Worm (Caenorhabditis elegans) whole organism, dauer: ENCODE measurements around the gene ifa-4.

Source experiments
- unc-62 ChIP-seq: sonication (generic microtip); optimal IDR thresholded peaks from 2 replicates; lab custom pipeline; 2017; ENCODE audit warnings: missing biosample characterization, missing genetic modification reagents, missing genetic modification characterization

Gene ifa-4

ce11 chrX:4911287-4911876, 4.4 kb downstream of the ifa-4 start:
- TF ChIP-seq unc-62 (GFP tag; lab: Kevin White, UChicago), result no peak

DNA sequence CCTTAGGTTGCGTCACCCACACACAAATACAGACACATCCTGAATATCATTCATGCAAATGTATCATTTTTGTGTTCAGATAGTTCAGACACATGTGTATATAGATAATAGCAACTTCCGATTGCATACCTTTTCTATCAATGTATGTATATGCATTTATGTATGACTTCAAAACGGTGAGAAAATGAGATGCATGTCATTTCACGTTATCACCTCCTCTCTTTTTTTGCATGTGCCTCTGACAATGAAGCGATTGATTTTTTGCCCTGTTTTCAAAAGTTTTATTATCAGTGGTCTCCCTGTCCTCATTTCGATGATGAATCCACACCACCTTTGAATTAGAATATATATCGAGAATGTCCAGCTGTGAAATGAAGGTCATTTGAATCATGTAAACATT, 10.0 kb downstream of the ifa-4 start, which contains the start of gene K05B2.2:
Gene K05B2.2, plus strand, starts transcription at position 278 of the 400 bp plus-strand sequence.
- no peak for TF ChIP-seq unc-62 (GFP tag; lab: Kevin White, UChicago)

DNA sequence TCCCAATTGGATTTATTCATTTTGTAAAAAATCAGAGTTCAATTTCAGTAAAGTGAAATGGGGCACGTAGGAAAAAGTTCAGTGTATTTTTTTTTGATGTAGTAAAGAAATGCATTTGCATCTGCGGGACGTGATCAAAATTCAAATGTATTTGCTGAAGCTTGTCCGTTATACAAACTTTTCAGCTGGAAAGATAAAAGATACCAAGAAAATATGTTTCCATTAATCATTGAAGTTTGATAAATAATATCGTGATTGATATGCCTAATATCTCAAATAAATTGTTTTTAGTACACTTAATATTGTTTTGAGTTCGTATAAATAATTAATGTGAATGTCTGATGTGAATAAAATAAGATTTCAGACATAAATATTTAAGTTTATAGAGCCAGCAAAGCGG, 13.4 kb downstream of the ifa-4 start:
- no peak for TF ChIP-seq unc-62 (GFP tag; lab: Kevin White, UChicago)

DNA sequence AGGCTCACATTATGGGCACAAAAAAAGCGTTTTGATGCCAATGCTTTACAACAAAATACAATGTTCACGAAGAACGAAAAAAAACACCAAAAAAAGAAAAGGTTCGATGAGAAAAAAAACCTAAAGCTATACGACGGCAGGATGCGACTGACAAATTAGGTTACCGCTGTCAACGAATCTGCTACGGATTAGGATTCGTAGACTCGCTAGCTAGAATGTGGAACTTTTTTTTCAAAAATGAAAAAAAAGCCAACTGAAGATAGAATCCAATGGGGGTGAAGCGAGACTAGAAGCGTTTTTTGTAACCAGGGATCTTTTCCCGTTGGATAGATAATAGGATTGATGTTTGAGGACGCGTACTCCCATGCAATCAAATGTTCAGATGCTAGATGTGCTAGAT, 13.8 kb downstream of the ifa-4 start:
- TF ChIP-seq unc-62 (GFP tag; lab: Kevin White, UChicago), result no peak

DNA sequence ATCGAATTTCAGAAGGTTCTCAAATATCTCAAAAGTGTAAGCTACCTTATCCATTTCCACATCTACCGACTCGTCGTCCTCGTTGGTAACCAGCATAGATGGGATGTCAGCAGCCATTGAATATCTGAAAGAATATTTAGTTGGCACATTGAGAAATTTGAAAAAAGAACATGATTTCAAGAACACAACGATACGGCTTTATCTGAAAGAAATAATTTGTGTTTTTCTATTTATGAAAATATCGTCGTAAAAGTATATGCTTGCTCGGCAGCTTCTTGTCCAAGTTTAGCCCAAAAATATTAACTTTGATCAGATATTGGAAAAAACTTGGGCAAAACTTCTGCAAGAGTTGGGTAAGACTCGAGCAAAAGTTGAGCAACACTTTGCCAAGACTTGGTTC, 15.1 kb downstream of the ifa-4 start, which contains the start of gene T07F12.4:
Gene T07F12.4, minus strand, starts transcription at position 130 of the 400 bp plus-strand sequence.
- no peak for TF ChIP-seq unc-62 (GFP tag; lab: Kevin White, UChicago)

- no peak for TF ChIP-seq unc-62 (GFP tag; lab: Kevin White, UChicago)
These were observed 16.2 kb downstream of the ifa-4 start for ce11 chrX:4899623-4900022.

- TF ChIP-seq unc-62 (GFP tag; lab: Kevin White, UChicago), result no peak
These were observed 20.6 kb downstream of the ifa-4 start for ce11 chrX:4895223-4895622.

ce11 chrX:4893623-4894105, 22.1 kb downstream of the ifa-4 start, which contains the start of gene T07F12.1:
Gene T07F12.1 (plus strand): TSS chrX:4894055.
- no peak for TF ChIP-seq unc-62 (GFP tag; lab: Kevin White, UChicago)

DNA sequence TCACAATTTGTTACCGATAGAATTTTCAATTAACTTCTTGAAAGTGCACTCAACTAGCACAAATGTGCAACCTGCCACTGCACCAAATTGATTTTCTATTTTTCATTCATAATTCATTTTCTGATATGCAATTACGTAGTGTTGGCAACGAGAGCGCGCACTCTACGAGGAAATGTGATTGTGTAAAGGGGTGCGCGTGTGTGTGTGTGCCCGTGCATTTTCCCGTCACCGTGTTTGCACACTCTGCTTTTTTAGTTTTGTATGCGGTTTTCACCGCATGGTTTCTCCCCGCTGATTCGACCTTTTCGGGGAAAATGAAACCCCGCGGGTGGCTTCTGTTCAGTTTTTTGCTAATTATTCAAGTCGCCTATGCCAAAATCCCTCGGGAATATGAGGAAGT, 25.6 kb downstream of the ifa-4 start, which contains the start of gene T07F12.2:
Gene T07F12.2, plus strand, starts transcription at position 87 of the 400 bp plus-strand sequence.
- TF ChIP-seq unc-62 (GFP tag; lab: Kevin White, UChicago), result no peak

- no peak for TF ChIP-seq unc-62 (GFP tag; lab: Kevin White, UChicago)
These were observed 30.1 kb downstream of the ifa-4 start, which contains the start of gene arrd-23 for ce11 chrX:4885651-4886050. Gene arrd-23 (plus strand): TSS chrX:4885951.

- TF ChIP-seq unc-62 (GFP tag; lab: Kevin White, UChicago), result no peak
These were observed 34.5 kb downstream of the ifa-4 start for ce11 chrX:4881310-4881709.

DNA sequence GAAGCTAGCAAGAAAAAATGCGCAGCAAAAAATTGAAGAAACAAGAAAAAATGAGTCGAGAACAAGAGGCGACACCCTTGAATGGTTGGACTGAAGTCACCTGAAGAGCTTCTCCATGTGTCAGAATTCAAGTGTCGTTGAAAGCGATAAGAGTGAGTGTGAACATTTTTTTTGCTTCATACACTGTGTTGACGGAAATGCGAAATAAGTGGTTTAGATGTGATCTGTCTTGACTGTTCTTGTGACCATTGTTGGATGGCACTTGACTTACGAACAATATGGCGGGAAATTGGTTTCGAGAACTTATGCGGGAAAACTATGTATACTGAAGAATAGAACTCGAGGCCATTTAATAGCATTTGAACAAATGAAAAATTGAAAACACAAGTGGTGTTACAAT, 35.8 kb downstream of the ifa-4 start:
- no peak for TF ChIP-seq unc-62 (GFP tag; lab: Kevin White, UChicago)

- TF ChIP-seq unc-62 (GFP tag; lab: Kevin White, UChicago), result no peak
These were observed 38.9 kb downstream of the ifa-4 start, which contains the start of gene tsp-14 for ce11 chrX:4876904-4877303. Gene tsp-14 (minus strand): TSS chrX:4876965.

DNA sequence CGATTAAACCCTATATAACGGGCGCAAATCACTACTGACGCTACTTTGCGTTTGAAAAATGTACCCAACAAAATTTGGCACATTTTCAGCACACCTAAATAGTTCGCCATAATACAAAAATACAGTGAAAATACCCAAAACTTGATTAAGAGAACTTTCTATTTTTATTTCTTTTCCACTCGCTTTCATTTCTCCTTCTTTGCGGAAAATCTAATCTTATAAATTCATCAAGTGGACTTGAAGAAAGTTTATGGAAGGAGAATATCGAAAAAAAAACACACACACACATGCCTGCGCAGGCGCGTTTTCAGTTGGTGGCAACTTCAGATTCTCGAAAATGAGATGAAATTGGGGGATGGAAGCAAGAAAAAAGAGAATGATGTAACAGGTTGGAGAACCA, 40.5 kb downstream of the ifa-4 start:
- TF ChIP-seq unc-62 (GFP tag; lab: Kevin White, UChicago), result no peak

DNA sequence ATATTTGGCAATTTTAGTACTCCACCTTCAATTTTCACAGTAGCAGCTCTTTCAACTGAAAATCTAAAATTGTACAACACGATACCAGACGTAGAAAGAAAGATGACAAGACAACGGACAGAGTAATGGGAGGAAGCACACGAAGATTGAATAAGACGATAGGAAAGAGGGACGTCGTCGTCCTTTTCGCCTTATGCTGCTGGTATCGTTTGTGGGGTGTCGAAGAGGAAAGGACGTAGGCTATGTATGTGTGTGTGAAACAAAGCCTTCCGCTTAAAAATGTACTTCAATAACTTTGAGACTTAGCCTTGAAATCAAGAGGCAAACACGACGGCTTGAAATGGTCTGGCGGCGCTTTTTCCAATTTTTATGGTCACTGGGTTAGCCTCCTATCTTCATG, 43.0 kb downstream of the ifa-4 start:
- no peak for TF ChIP-seq unc-62 (GFP tag; lab: Kevin White, UChicago)

ce11 chrX:4870683-4871082, 45.1 kb downstream of the ifa-4 start:
- TF ChIP-seq unc-62 (GFP tag; lab: Kevin White, UChicago), result no peak

- no peak for TF ChIP-seq unc-62 (GFP tag; lab: Kevin White, UChicago)
These were observed 46.2 kb downstream of the ifa-4 start for ce11 chrX:4869627-4870026.
